Fruit fly (Drosophila melanogaster) whole organism, embryonic: ENCODE data around the gene SMC5.

Source experiments
- Abd-B ChIP-seq: fragments of 200-800 bp; sonication (Bioruptor generic); optimal IDR thresholded peaks from 2 replicates; lab custom pipeline; 2018; ENCODE audit warnings: missing biosample characterization, mild to moderate bottlenecking, missing genetic modification characterization, moderate library complexity
- Bteb2 ChIP-seq: fragments of 200-800 bp; sonication (Bioruptor generic); optimal IDR thresholded peaks from 2 replicates; lab custom pipeline; 2016; ENCODE audit warnings: missing biosample characterization, missing genetic modification characterization
- CG11085 ChIP-seq: fragments of 200-800 bp; sonication (Bioruptor generic); IDR thresholded peaks from 2 replicates; pipeline ENCODE4 v1.3.6; 2022; ENCODE audit warnings: missing biosample characterization, missing genetic modification characterization
- CG11093 ChIP-seq: fragments of 200-800 bp; sonication (Bioruptor generic); IDR thresholded peaks from 3 replicates; pipeline ENCODE4 v1.3.6; 2022; ENCODE audit warnings: missing biosample characterization, missing genetic modification characterization
- CG13123 ChIP-seq: fragments of 200-800 bp; sonication (Bioruptor generic); optimal IDR thresholded peaks from 2 replicates; lab custom pipeline; 2016; ENCODE audit warnings: missing biosample characterization, missing genetic modification characterization
- CG16813 ChIP-seq: fragments of 200-800 bp; sonication (Bioruptor generic); IDR thresholded peaks from 3 replicates; pipeline ENCODE4 v1.3.6; 2022; ENCODE audit warnings: missing biosample characterization, missing genetic modification characterization; ENCODE audit not compliant: partially characterized antibody
- CG17568 ChIP-seq: fragments of 200-800 bp; sonication (Bioruptor generic); optimal IDR thresholded peaks from 2 replicates; lab custom pipeline; 2018; ENCODE audit warnings: missing biosample characterization, mild to moderate bottlenecking, missing genetic modification characterization, moderate library complexity
- CG18262 ChIP-seq: fragments of 200-800 bp; optimal IDR thresholded peaks from 3 replicates; lab custom pipeline; 2019; ENCODE audit warnings: missing biosample characterization, mild to moderate bottlenecking, missing genetic modification characterization, moderate library complexity
- CG2199 ChIP-seq: fragments of 200-800 bp; sonication (Bioruptor generic); IDR thresholded peaks from 3 replicates; pipeline ENCODE4 v1.3.6; 2022; ENCODE audit warnings: missing biosample characterization, missing genetic modification characterization
- CG2678 ChIP-seq: fragments of 200-800 bp; sonication (Bioruptor generic); optimal IDR thresholded peaks from 3 replicates; lab custom pipeline; 2019; ENCODE audit warnings: missing biosample characterization, mild to moderate bottlenecking, missing genetic modification characterization, moderate library complexity
- CG31388 ChIP-seq: fragments of 200-800 bp; sonication (Bioruptor generic); optimal IDR thresholded peaks from 2 replicates; lab custom pipeline; 2016; ENCODE audit warnings: missing biosample characterization, missing genetic modification characterization
- CG32772 ChIP-seq: fragments of 200-800 bp; sonication (Bioruptor generic); IDR thresholded peaks from 2 replicates; pipeline ENCODE4 v1.3.6; 2022; ENCODE audit warnings: missing biosample characterization, missing genetic modification characterization
- CG33557 ChIP-seq: fragments of 200-800 bp; sonication (Bioruptor generic); optimal IDR thresholded peaks from 2 replicates; lab custom pipeline; 2019; ENCODE audit warnings: missing biosample characterization, mild to moderate bottlenecking, missing genetic modification characterization, moderate library complexity
- CG6654 ChIP-seq: fragments of 200-800 bp; sonication (Bioruptor generic); optimal IDR thresholded peaks from 2 replicates; lab custom pipeline; 2017; ENCODE audit warnings: missing biosample characterization, mild to moderate bottlenecking, missing genetic modification characterization
- CG6689 ChIP-seq: fragments of 200-800 bp; sonication (Bioruptor generic); IDR thresholded peaks from 2 replicates; pipeline ENCODE4 v1.3.6; 2022; ENCODE audit warnings: missing biosample characterization, missing genetic modification characterization
- CG6813 ChIP-seq: fragments of 200-800 bp; sonication (Bioruptor generic); optimal IDR thresholded peaks from 2 replicates; lab custom pipeline; 2017; ENCODE audit warnings: missing biosample characterization, missing genetic modification characterization, mild to moderate bottlenecking, moderate library complexity, missing genetic modification reagents
- CG7271 ChIP-seq: fragments of 200-800 bp; sonication (Bioruptor generic); optimal IDR thresholded peaks from 2 replicates; lab custom pipeline; 2018; ENCODE audit warnings: missing biosample characterization, mild to moderate bottlenecking, missing genetic modification characterization, moderate library complexity
- CG7357 ChIP-seq: fragments of 200-800 bp; sonication (Bioruptor generic); IDR thresholded peaks from 3 replicates; pipeline ENCODE4 v1.3.6; 2022; ENCODE audit warnings: missing biosample characterization, missing genetic modification characterization
- CG7786 ChIP-seq: fragments of 200-800 bp; sonication (Bioruptor generic); optimal IDR thresholded peaks from 2 replicates; lab custom pipeline; 2016; ENCODE audit warnings: missing biosample characterization, missing genetic modification characterization
- CG7963 ChIP-seq: fragments of 200-800 bp; sonication (Bioruptor generic); IDR thresholded peaks from 3 replicates; pipeline ENCODE4 v1.3.6; 2022; ENCODE audit warnings: missing biosample characterization, missing genetic modification characterization; ENCODE audit not compliant: partially characterized antibody
- CG8290 ChIP-seq, 3 experiments: fragments of 200-800 bp; sonication (Bioruptor generic); optimal IDR thresholded peaks; 2 replicates each; lab custom pipeline; 2016 to 2019; ENCODE audit warnings: missing biosample characterization in 3 of 3, missing genetic modification characterization in 3 of 3, mild to moderate bottlenecking in 2 of 3, moderate library complexity in 1 of 3
- CG8388 ChIP-seq: fragments of 200-800 bp; sonication (Bioruptor generic); optimal IDR thresholded peaks from 2 replicates; lab custom pipeline; 2019; ENCODE audit warnings: missing biosample characterization, mild to moderate bottlenecking, missing genetic modification characterization, moderate library complexity
- CrebB ChIP-seq: fragments of 200-800 bp; sonication (Bioruptor generic); optimal IDR thresholded peaks from 3 replicates; lab custom pipeline; 2018; ENCODE audit warnings: missing biosample characterization, mild to moderate bottlenecking, missing genetic modification characterization
- Dfd ChIP-seq, 2 experiments: fragments of >200 bp; optimal IDR thresholded peaks; 2 replicates each; lab custom pipeline; 2017; ENCODE audit warnings: missing biosample characterization in 2 of 2, missing genetic modification characterization in 2 of 2
- Hmr ChIP-seq: fragments of 200-800 bp; sonication (Bioruptor generic); optimal IDR thresholded peaks from 3 replicates; lab custom pipeline; 2017; ENCODE audit warnings: mild to moderate bottlenecking, missing biosample characterization, missing genetic modification reagents, missing genetic modification characterization
- Hsf ChIP-seq: fragments of 200-800 bp; sonication (Bioruptor generic); optimal IDR thresholded peaks from 3 replicates; lab custom pipeline; 2016; ENCODE audit warnings: missing biosample characterization, missing genetic modification characterization
- NFAT ChIP-seq: fragments of 200-800 bp; sonication (Bioruptor generic); IDR thresholded peaks from 2 replicates; pipeline ENCODE4 v1.3.6; 2022; ENCODE audit warnings: missing biosample characterization, missing genetic modification characterization
- NfI ChIP-seq: fragments of 200-800 bp; sonication (Bioruptor generic); optimal IDR thresholded peaks from 3 replicates; lab custom pipeline; 2018; ENCODE audit warnings: missing biosample characterization, mild to moderate bottlenecking, missing genetic modification characterization, moderate library complexity
- Poxn ChIP-seq: fragments of 200-800 bp; sonication (Bioruptor generic); IDR thresholded peaks from 2 replicates; pipeline ENCODE4 v1.3.6; 2022; ENCODE audit warnings: missing biosample characterization, missing genetic modification characterization
- Scr ChIP-seq: fragments of 200-800 bp; sonication (Bioruptor generic); IDR thresholded peaks from 2 replicates; pipeline ENCODE4 v1.3.6; 2022; ENCODE audit warnings: missing biosample characterization, missing genetic modification characterization; ENCODE audit not compliant: partially characterized antibody
- Usf ChIP-seq: fragments of 200-800 bp; sonication (Bioruptor generic); optimal IDR thresholded peaks from 2 replicates; lab custom pipeline; 2017; ENCODE audit warnings: missing genotype, missing biosample characterization, missing genetic modification characterization
- cad ChIP-seq: fragments of >200 bp; optimal IDR thresholded peaks from 2 replicates; lab custom pipeline; 2017; ENCODE audit warnings: missing biosample characterization, missing genetic modification characterization
- caup ChIP-seq: fragments of 200-800 bp; sonication (Bioruptor generic); optimal IDR thresholded peaks from 3 replicates; lab custom pipeline; 2017; ENCODE audit warnings: missing biosample characterization, mild to moderate bottlenecking, missing genetic modification characterization, moderate library complexity; ENCODE audit not compliant: severe bottlenecking
- chif ChIP-seq, 2 experiments: fragments of 200-800 bp; sonication (Bioruptor generic); optimal IDR thresholded peaks; 3 replicates each; lab custom pipeline; 2016; ENCODE audit warnings: missing biosample characterization in 2 of 2, missing genetic modification characterization in 2 of 2
- cwo ChIP-seq: fragments of 200-800 bp; sonication (Bioruptor generic); optimal IDR thresholded peaks from 3 replicates; lab custom pipeline; 2017; ENCODE audit warnings: missing biosample characterization, missing genetic modification characterization, mild to moderate bottlenecking, moderate library complexity, missing genetic modification reagents
- da ChIP-seq: fragments of 200-800 bp; sonication (Bioruptor generic); optimal IDR thresholded peaks from 2 replicates; lab custom pipeline; 2016; ENCODE audit warnings: missing biosample characterization, missing genetic modification characterization
- en ChIP-seq: fragments of 200-800 bp; sonication (Bioruptor generic); optimal IDR thresholded peaks from 2 replicates; lab custom pipeline; 2016; ENCODE audit warnings: missing biosample characterization, missing genetic modification characterization
- eyg ChIP-seq: fragments of 200-800 bp; sonication (Bioruptor generic); optimal IDR thresholded peaks from 3 replicates; lab custom pipeline; 2016; ENCODE audit warnings: missing biosample characterization, missing genetic modification characterization
- fd102C ChIP-seq: fragments of 200-800 bp; sonication (Bioruptor generic); optimal IDR thresholded peaks from 2 replicates; lab custom pipeline; 2018; ENCODE audit warnings: missing biosample characterization, mild to moderate bottlenecking, missing genetic modification characterization, moderate library complexity
- fd3F ChIP-seq: fragments of 200-800 bp; sonication (Bioruptor generic); optimal IDR thresholded peaks from 2 replicates; lab custom pipeline; 2018; ENCODE audit warnings: missing biosample characterization, mild to moderate bottlenecking, missing genetic modification characterization, moderate library complexity
- fu2 ChIP-seq: fragments of 200-800 bp; sonication (Bioruptor generic); optimal IDR thresholded peaks from 2 replicates; lab custom pipeline; 2016; ENCODE audit warnings: missing biosample characterization, missing genetic modification characterization
- hkb ChIP-seq, 2 experiments: fragments of 200-800 bp in 1 of 2; fragments of >200 bp in 1 of 2; sonication (Bioruptor generic) in 1 of 2; IDR thresholded peaks in 1 of 2; optimal IDR thresholded peaks in 1 of 2; 2 replicates each; pipeline versions ENCODE4 v1.3.6 to Lab custom; 2017 to 2022; ENCODE audit warnings: missing biosample characterization in 1 of 2, missing genetic modification characterization in 1 of 2
- hth ChIP-seq: fragments of >200 bp; optimal IDR thresholded peaks from 2 replicates; lab custom pipeline; 2017; ENCODE audit warnings: inconsistent platforms
- lab ChIP-seq: fragments of 200-800 bp; sonication (Bioruptor generic); optimal IDR thresholded peaks from 3 replicates; lab custom pipeline; 2017; ENCODE audit warnings: missing biosample characterization, missing genetic modification characterization, mild to moderate bottlenecking, moderate library complexity, missing genetic modification reagents
- lmd ChIP-seq: fragments of 200-800 bp; sonication (Bioruptor generic); IDR thresholded peaks from 2 replicates; pipeline ENCODE4 v1.3.6; 2022; ENCODE audit warnings: missing biosample characterization, missing genetic modification characterization
- pho ChIP-seq: fragments of 200-800 bp; sonication (Bioruptor generic); optimal IDR thresholded peaks from 2 replicates; lab custom pipeline; 2016; ENCODE audit warnings: missing biosample characterization, missing genetic modification characterization
- phol ChIP-seq: fragments of 200-800 bp; sonication (Bioruptor generic); optimal IDR thresholded peaks from 3 replicates; lab custom pipeline; 2018; ENCODE audit warnings: missing biosample characterization, mild to moderate bottlenecking, missing genetic modification characterization, moderate library complexity
- trh ChIP-seq: fragments of 200-800 bp; sonication (Bioruptor generic); optimal IDR thresholded peaks from 2 replicates; lab custom pipeline; 2016; ENCODE audit warnings: missing biosample characterization, missing genetic modification characterization
- tup ChIP-seq: fragments of 200-800 bp; sonication (Bioruptor generic); optimal IDR thresholded peaks from 2 replicates; lab custom pipeline; 2016; ENCODE audit warnings: missing biosample characterization, mild to moderate bottlenecking, missing genetic modification characterization, moderate library complexity
- wdn ChIP-seq: fragments of 200-800 bp; sonication (Bioruptor generic); IDR thresholded peaks from 2 replicates; pipeline ENCODE4 v1.3.6; 2022; ENCODE audit warnings: missing biosample characterization, missing genetic modification characterization

SMC5 gene

DNA sequence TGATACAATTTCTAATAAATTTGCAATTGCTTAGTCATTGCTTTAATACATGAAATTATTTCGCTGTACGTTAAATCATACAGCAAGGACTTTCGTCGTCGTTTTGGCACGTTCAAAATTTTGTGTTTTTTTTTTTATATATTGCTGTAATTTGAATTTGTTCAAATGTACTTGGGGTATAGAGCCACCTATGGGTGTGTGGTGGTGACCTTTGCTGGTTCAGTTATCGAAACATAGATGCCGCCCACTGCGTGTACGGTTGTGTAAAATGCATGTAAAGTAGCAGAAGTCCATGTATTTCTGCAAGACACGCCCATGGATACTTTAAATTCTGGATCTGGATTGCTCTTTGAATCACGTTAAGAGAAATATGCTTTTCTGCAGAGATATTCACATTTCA lies 35.3 kb downstream of the SMC5 start (continued):
- TF ChIP-seq pho (GFP tag; lab: Kevin White, UChicago) (peak; percentile 36), fd102C (GFP tag; lab: Kevin White, UChicago) (no peak), fd3F (peak; percentile 18), CG7271 (no peak), CG16813 (GFP tag; lab: Robert Waterston, UW) (peak; percentile 54; the same call in 2 of the 3 replicates), Usf (no peak), NfI (GFP tag; lab: Kevin White, UChicago) (peak; percentile 53), CG18262 (tag; lab: Kevin White, UChicago) (no peak), eyg (no peak), tup (GFP tag; lab: Kevin White, UChicago) (no peak), da (GFP tag; lab: Kevin White, UChicago) (peak; percentile 66), wdn (GFP tag; lab: Robert Waterston, UW) (no peak), CG33557 (GFP tag; lab: Kevin White, UChicago) (no peak), CG32772 (GFP tag; lab: Robert Waterston, UW) (peak; percentile 63; the same call in 1 of the 2 replicates), en (GFP tag; lab: Kevin White, UChicago) (peak; percentile 37), cwo (GFP tag; lab: Kevin White, UChicago) (no peak), hkb (optimal IDR thresholded peaks at IDR 0.05; lab: Kevin White, UChicago) (no peak), hkb (GFP tag; IDR thresholded peaks at IDR 0.05; lab: Robert Waterston, UW) (peak; percentile 43; the same call in 1 of the 2 replicates), trh (peak; percentile 39), CG7963 (GFP tag; lab: Robert Waterston, UW) (no peak), lmd (no peak; the same call in 1 of the 2 replicates), CrebB (tag; lab: Kevin White, UChicago) (no peak), CG2678 (no peak), CG13123 (no peak), CG7786 (peak; percentile 39), CG6813 (no peak), fu2 (GFP tag; lab: Kevin White, UChicago) (peak; percentile 27), CG8290 (GFP tag; optimal IDR thresholded peaks at IDR 0.05; lab: Kevin White, UChicago) (peak; percentile 72), CG8290 (tag; optimal IDR thresholded peaks at IDR 0.05; lab: Kevin White, UChicago) (no peak), NFAT (GFP tag; lab: Robert Waterston, UW) (peak; percentile 75), CG6689 (GFP tag; lab: Robert Waterston, UW) (no peak), CG2199 (GFP tag; lab: Robert Waterston, UW) (peak; percentile 98), caup (GFP tag; lab: Kevin White, UChicago) (peak; percentile 47), Hmr (peak; percentile 52), CG17568 (no peak), Abd-B (no peak), phol (tag; lab: Kevin White, UChicago) (peak; percentile 47), CG7357 (GFP tag; lab: Robert Waterston, UW) (no peak), CG11093 (GFP tag; lab: Robert Waterston, UW) (no peak), Hsf (GFP tag; lab: Kevin White, UChicago) (peak; percentile 78), Dfd (GFP tag; optimal IDR thresholded peaks at IDR 0.05; lab: Kevin White, UChicago) (no peak), lab (GFP tag; lab: Kevin White, UChicago) (no peak), Scr (GFP tag; lab: Robert Waterston, UW) (no peak), CG6654 (GFP tag; lab: Kevin White, UChicago) (no peak), Poxn (GFP tag; lab: Robert Waterston, UW) (no peak), CG11085 (GFP tag; lab: Robert Waterston, UW) (peak; percentile 42; the same call in 1 of the 2 replicates), Bteb2 (GFP tag; lab: Kevin White, UChicago) (peak; percentile 2), cad (GFP tag; lab: Kevin White, UChicago) (no peak), CG31388 (GFP tag; lab: Kevin White, UChicago) (peak; percentile 16), chif (GFP tag; optimal IDR thresholded peaks at IDR 0.05; lab: Kevin White, UChicago) (peak; percentile 40 to 93), hth (lab: Kevin White, UChicago) (no peak), CG8388 (GFP tag; lab: Kevin White, UChicago) (no peak)
